Worm (Caenorhabditis elegans) whole organism, early embryonic: ENCODE measurements around the gene C53B4.2.

Experiments used
- B0310.2 ChIP-seq: sonication (generic microtip); optimal IDR thresholded peaks from 2 replicates; lab custom pipeline; 2016; ENCODE audit warnings: mild to moderate bottlenecking, missing genetic modification characterization, missing compliant biosample characterization
- aly-1 ChIP-seq: sonication (generic microtip); optimal IDR thresholded peaks from 2 replicates; lab custom pipeline; 2016; ENCODE audit warnings: missing genetic modification characterization, missing compliant biosample characterization
- ama-1 ChIP-seq: fragments of 150-350 bp; optimal IDR thresholded peaks from 2 replicates; lab custom pipeline; 2014
- ceh-13 ChIP-seq: fragments of 200-800 bp; sonication (Bioruptor generic); optimal IDR thresholded peaks from 2 replicates; lab custom pipeline; 2018; ENCODE audit warnings: mild to moderate bottlenecking, missing genetic modification characterization, missing compliant biosample characterization
- ets-7 ChIP-seq: sonication (generic microtip); optimal IDR thresholded peaks from 2 replicates; lab custom pipeline; 2016; ENCODE audit warnings: missing genotype, missing genetic modification characterization, missing compliant biosample characterization
- flt-1 ChIP-seq: fragments of 200-800 bp; sonication (Bioruptor generic); IDR thresholded peaks from 2 replicates; pipeline ENCODE4 v1.3.6; 2022; ENCODE audit warnings: missing genetic modification characterization, missing compliant biosample characterization
- hmg-4 ChIP-seq: fragments of 200-800 bp; sonication (Bioruptor generic); optimal IDR thresholded peaks from 2 replicates; lab custom pipeline; 2018; ENCODE audit warnings: mild to moderate bottlenecking, missing genetic modification characterization, missing compliant biosample characterization
- pes-1 ChIP-seq: fragments of 200-800 bp; sonication (Bioruptor generic); IDR thresholded peaks from 2 replicates; pipeline ENCODE4 v1.3.6; 2022; ENCODE audit warnings: missing genetic modification reagents, missing genetic modification characterization, missing compliant biosample characterization
- scrt-1 ChIP-seq: fragments of 200-800 bp; sonication (Bioruptor generic); IDR thresholded peaks from 2 replicates; pipeline ENCODE4 v1.3.6; 2022; ENCODE audit warnings: missing genetic modification characterization, missing compliant biosample characterization
- sea-1 ChIP-seq: fragments of 200-800 bp; sonication (Bioruptor generic); conservative IDR thresholded peaks from 2 replicates; pipeline ENCODE4 v1.3.6; 2022; ENCODE audit warnings: missing genetic modification characterization, missing compliant biosample characterization
- tbx-11 ChIP-seq: fragments of 200-800 bp; sonication (Bioruptor generic); IDR thresholded peaks from 2 replicates; pipeline ENCODE4 v1.3.6; 2022; ENCODE audit warnings: missing genetic modification characterization, missing compliant biosample characterization
- tra-4 ChIP-seq: sonication (generic microtip); optimal IDR thresholded peaks from 2 replicates; lab custom pipeline; 2017; ENCODE audit warnings: missing genetic modification characterization, missing compliant biosample characterization

- no peak for TF ChIP-seq flt-1 (GFP tag; lab: Robert Waterston, UW)
- TF ChIP-seq ama-1 (lab: Kevin White, UChicago): no peak
- TF ChIP-seq ets-7 (tag; lab: Kevin White, UChicago): no peak
- TF ChIP-seq B0310.2 (tag; lab: Kevin White, UChicago): no peak
- no peak for TF ChIP-seq aly-1
- TF ChIP-seq tra-4: no peak
- TF ChIP-seq ceh-13 (GFP tag; lab: Kevin White, UChicago): no peak
- no peak for TF ChIP-seq hmg-4 (GFP tag; lab: Kevin White, UChicago)
- no peak for TF ChIP-seq tbx-11 (GFP tag; lab: Robert Waterston, UW)
- no peak for TF ChIP-seq scrt-1 (GFP tag; lab: Robert Waterston, UW)
- TF ChIP-seq pes-1 (GFP tag; lab: Robert Waterston, UW): no peak
- no peak for TF ChIP-seq sea-1 (GFP tag; lab: Robert Waterston, UW)
Measured at ce11 chrIV:9016477-9016876, 50.5 kb downstream of the C53B4.2 start, which contains the start of gene acc-2.
